Fruit fly (Drosophila melanogaster): Measurements from ENCODE around the gene Past1.

The Past1 gene

DNA sequence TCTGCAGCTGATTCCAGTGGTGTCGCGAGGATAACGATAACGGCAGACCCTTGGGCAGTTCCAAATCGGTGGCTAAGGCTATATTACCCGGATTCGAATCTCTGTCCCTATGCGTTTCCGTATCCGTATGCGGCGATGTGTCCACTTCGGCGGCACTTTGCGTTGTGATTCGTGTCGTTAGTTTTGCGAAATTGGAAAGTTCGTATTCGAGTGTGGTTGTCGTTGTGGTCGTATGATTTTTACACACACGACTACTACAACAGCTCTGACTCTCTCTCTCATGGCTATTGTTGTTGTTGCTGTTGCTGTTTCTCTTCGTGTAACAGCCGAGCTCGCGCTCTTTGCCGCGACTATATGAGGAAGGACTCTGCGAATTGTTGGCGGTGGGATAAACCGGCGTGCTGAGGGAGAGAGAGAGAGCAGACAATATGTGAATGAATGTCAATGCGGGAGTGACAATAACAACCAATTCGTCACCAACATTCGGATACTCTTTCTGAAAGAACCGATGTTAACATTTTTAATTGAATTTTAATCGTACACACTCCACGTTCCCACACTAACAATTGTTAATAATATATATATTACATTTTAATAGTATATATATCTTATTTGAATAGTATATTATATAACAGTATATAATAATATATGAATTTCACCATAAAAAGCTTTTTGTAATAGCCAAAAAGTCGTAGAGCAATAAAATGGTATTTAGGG is 22.7 kb downstream of the Past1 start (continued):
- TF ChIP-seq CG9932 (GFP tag; IDR thresholded peaks at IDR 0.05) (no peak), klu (GFP tag; IDR thresholded peaks at IDR 0.05) (no peak), her (GFP tag; optimal IDR thresholded peaks at IDR 0.05) (no peak), CG2120 (GFP tag; optimal IDR thresholded peaks at IDR 0.05) (no peak), lilli (GFP tag; optimal IDR thresholded peaks at IDR 0.05) (peak; percentile 11), CG12236 (GFP tag; optimal IDR thresholded peaks at IDR 0.05) (no peak), Ravus (GFP tag; IDR thresholded peaks at IDR 0.05) (no peak), sens (GFP tag) (no peak), otp (GFP tag; IDR thresholded peaks at IDR 0.05) (no peak), cad (GFP tag; optimal IDR thresholded peaks at IDR 0.05) (no peak), PHDP (tag; optimal IDR thresholded peaks at IDR 0.05) (peak; percentile 35), D (optimal IDR thresholded peaks at IDR 0.05) (no peak), D (GFP tag; optimal IDR thresholded peaks at IDR 0.05) (peak; percentile 35), Optix (GFP tag; IDR thresholded peaks at IDR 0.05) (no peak), CG10462 (GFP tag; optimal IDR thresholded peaks at IDR 0.05) (no peak), Awh (GFP tag; IDR thresholded peaks at IDR 0.05) (no peak), tap (tag; optimal IDR thresholded peaks at IDR 0.05) (no peak), gro (GFP tag; optimal IDR thresholded peaks at IDR 0.05) (peak; percentile 72), CG9727 (GFP tag; optimal IDR thresholded peaks at IDR 0.05) (peak; percentile 32), Trl (optimal IDR thresholded peaks at IDR 0.05) (peak; percentile 71 to 90), Trl (GFP tag; optimal IDR thresholded peaks at IDR 0.05) (no peak), org-1 (GFP tag; optimal IDR thresholded peaks at IDR 0.05) (peak; percentile 18), ato (GFP tag; IDR thresholded peaks at IDR 0.05; ENCODE audit: partially characterized antibody) (peak; percentile 37; the same call in 1 of the 2 replicates), hb (GFP tag; IDR thresholded peaks at IDR 0.05; ENCODE audit: partially characterized antibody) (no peak), TFAM (GFP tag; optimal IDR thresholded peaks at IDR 0.05) (no peak), CG15696 (tag; optimal IDR thresholded peaks at IDR 0.05) (no peak), tup (GFP tag; optimal IDR thresholded peaks at IDR 0.05) (no peak), tna (GFP tag; IDR thresholded peaks at IDR 0.05; ENCODE audit: partially characterized antibody) (peak; percentile 49; the same call in 1 of the 2 replicates), sqz (GFP tag; optimal IDR thresholded peaks at IDR 0.05) (no peak), CG1647 (GFP tag; optimal IDR thresholded peaks at IDR 0.05) (no peak), CG4820 (GFP tag; optimal IDR thresholded peaks at IDR 0.05) (peak; percentile 9), hth (optimal IDR thresholded peaks at IDR 0.05) (no peak), ttk (GFP tag; IDR thresholded peaks at IDR 0.05) (no peak), ken (GFP tag; IDR thresholded peaks at IDR 0.05) (no peak), sna (GFP tag; IDR thresholded peaks at IDR 0.05; ENCODE audit: partially characterized antibody) (no peak), CG1832 (GFP tag; optimal IDR thresholded peaks at IDR 0.05) (no peak), tio (GFP tag; optimal IDR thresholded peaks at IDR 0.05) (peak; percentile 10), CG15073 (GFP tag; optimal IDR thresholded peaks at IDR 0.05) (no peak), br (optimal IDR thresholded peaks at IDR 0.05) (no peak), sug (tag; optimal IDR thresholded peaks at IDR 0.05) (no peak), CG13775 (GFP tag; optimal IDR thresholded peaks at IDR 0.05) (no peak), schlank (tag; optimal IDR thresholded peaks at IDR 0.05) (no peak), chinmo (GFP tag; IDR thresholded peaks at IDR 0.05; ENCODE audit: partially characterized antibody) (0 out of 4 replicates have a peak, but pooled peaks have one; percentile 79), Hr78 (GFP tag; optimal IDR thresholded peaks at IDR 0.05) (no peak), pb (GFP tag; optimal IDR thresholded peaks at IDR 0.05) (no peak), CG4282 (GFP tag; optimal IDR thresholded peaks at IDR 0.05) (no peak), knrl (GFP tag; IDR thresholded peaks at IDR 0.05; ENCODE audit: partially characterized antibody) (no peak), CG7987 (GFP tag; optimal IDR thresholded peaks at IDR 0.05) (no peak), CG3407 (GFP tag; optimal IDR thresholded peaks at IDR 0.05) (no peak), salm (tag; optimal IDR thresholded peaks at IDR 0.05) (no peak), ap (GFP tag; IDR thresholded peaks at IDR 0.05) (no peak), jigr1 (GFP tag; IDR thresholded peaks at IDR 0.05) (no peak)

Data from whole organism, embryonic.